Worm (Caenorhabditis elegans) whole organism, mixed stage, embryonic: Measurements from ENCODE around the gene ccdc-149.

Experiments
- bed-3 ChIP-seq: fragments of 200-800 bp; sonication (Bioruptor generic); optimal IDR thresholded peaks from 3 replicates; lab custom pipeline; 2018; ENCODE audit warnings: mild to moderate bottlenecking, missing genetic modification characterization, moderate library complexity, missing compliant biosample characterization
- ceh-83 ChIP-seq: fragments of 200-800 bp; sonication (Bioruptor generic); optimal IDR thresholded peaks from 2 replicates; lab custom pipeline; 2018; ENCODE audit warnings: mild to moderate bottlenecking, missing genetic modification characterization, missing compliant biosample characterization
- ces-1 ChIP-seq: fragments of 150-350 bp; optimal IDR thresholded peaks from 2 replicates; lab custom pipeline; 2014; ENCODE audit warnings: missing biosample characterization, missing genetic modification reagents, missing genetic modification characterization
- cnd-1 ChIP-seq: fragments of 200-800 bp; sonication (Bioruptor generic); optimal IDR thresholded peaks from 2 replicates; lab custom pipeline; 2018; ENCODE audit warnings: mild to moderate bottlenecking, missing genetic modification characterization, missing compliant biosample characterization
- drap-1 ChIP-seq: fragments of 200-800 bp; sonication (Bioruptor generic); optimal IDR thresholded peaks from 3 replicates; lab custom pipeline; 2018; ENCODE audit warnings: mild to moderate bottlenecking, missing genetic modification characterization, missing compliant biosample characterization
- elt-1 ChIP-seq: sonication (generic microtip); optimal IDR thresholded peaks from 2 replicates; lab custom pipeline; 2017; ENCODE audit warnings: missing genetic modification characterization, mild to moderate bottlenecking, missing compliant biosample characterization, antibody characterized with exemption, moderate library complexity, borderline replicate concordance; ENCODE audit not compliant: insufficient read depth
- elt-3 ChIP-seq: fragments of 150-350 bp; optimal IDR thresholded peaks from 2 replicates; lab custom pipeline; 2014; ENCODE audit warnings: missing biosample characterization, missing genetic modification characterization
- flh-1 ChIP-seq: fragments of 200-800 bp; sonication (Bioruptor generic); optimal IDR thresholded peaks from 2 replicates; lab custom pipeline; 2018; ENCODE audit warnings: mild to moderate bottlenecking, missing genetic modification characterization, moderate library complexity, missing compliant biosample characterization
- ham-2 ChIP-seq: fragments of 200-800 bp; sonication (Bioruptor generic); optimal IDR thresholded peaks from 2 replicates; lab custom pipeline; 2018; ENCODE audit warnings: mild to moderate bottlenecking, missing genetic modification characterization, missing compliant biosample characterization
- hlh-1 ChIP-seq: fragments of 150-350 bp; optimal IDR thresholded peaks from 2 replicates; lab custom pipeline; 2014; ENCODE audit warnings: missing biosample characterization, missing genetic modification reagents, missing genetic modification characterization
- lin-13 ChIP-seq: fragments of 150-350 bp; optimal IDR thresholded peaks from 2 replicates; lab custom pipeline; 2014; ENCODE audit warnings: missing biosample characterization, missing genetic modification characterization
- lin-32 ChIP-seq: fragments of 200-800 bp; sonication (Bioruptor generic); optimal IDR thresholded peaks from 2 replicates; lab custom pipeline; 2018; ENCODE audit warnings: mild to moderate bottlenecking, missing genetic modification characterization, missing compliant biosample characterization
- lsy-2 ChIP-seq: fragments of 150-350 bp; optimal IDR thresholded peaks from 2 replicates; lab custom pipeline; 2014; ENCODE audit warnings: missing biosample characterization, missing genetic modification characterization
- mep-1 ChIP-seq: fragments of 150-350 bp; optimal IDR thresholded peaks from 2 replicates; lab custom pipeline; 2017; ENCODE audit warnings: missing biosample characterization, missing genetic modification reagents, missing genetic modification characterization, inconsistent platforms
- mls-2 ChIP-seq: sonication (generic microtip); optimal IDR thresholded peaks from 2 replicates; lab custom pipeline; 2016; ENCODE audit warnings: mild to moderate bottlenecking, missing genetic modification characterization, moderate library complexity, missing compliant biosample characterization
- nhr-12 ChIP-seq: fragments of 150-350 bp; optimal IDR thresholded peaks from 2 replicates; lab custom pipeline; 2014; ENCODE audit warnings: missing biosample characterization, missing genetic modification characterization
- nhr-237 ChIP-seq: fragments of 150-350 bp; optimal IDR thresholded peaks from 2 replicates; lab custom pipeline; 2014; ENCODE audit warnings: missing biosample characterization, missing genetic modification characterization
- nhr-28 ChIP-seq: fragments of 150-350 bp; optimal IDR thresholded peaks from 2 replicates; lab custom pipeline; 2014; ENCODE audit warnings: missing biosample characterization, missing genetic modification characterization
- nhr-76 ChIP-seq: sonication (generic microtip); optimal IDR thresholded peaks from 2 replicates; lab custom pipeline; 2017; ENCODE audit warnings: missing biosample characterization, missing genetic modification characterization
- pha-4 ChIP-seq: fragments of 150-350 bp; optimal IDR thresholded peaks from 2 replicates; lab custom pipeline; 2018; ENCODE audit warnings: missing biosample characterization, missing genetic modification reagents, missing genetic modification characterization
- snpc-4 ChIP-seq: fragments of 150-350 bp; optimal IDR thresholded peaks from 2 replicates; lab custom pipeline; 2014; ENCODE audit warnings: missing biosample characterization, missing genetic modification characterization
- sptf-1 ChIP-seq: sonication (generic microtip); optimal IDR thresholded peaks from 2 replicates; lab custom pipeline; 2017; ENCODE audit warnings: mild to moderate bottlenecking, missing genetic modification characterization, moderate library complexity, missing compliant biosample characterization
- tbx-8 ChIP-seq: fragments of 200-800 bp; sonication (Bioruptor generic); optimal IDR thresholded peaks from 2 replicates; lab custom pipeline; 2018; ENCODE audit warnings: mild to moderate bottlenecking, missing genetic modification characterization, moderate library complexity, missing compliant biosample characterization
- unc-120 ChIP-seq: sonication (generic microtip); optimal IDR thresholded peaks from 2 replicates; lab custom pipeline; 2017; ENCODE audit warnings: missing genetic modification characterization, missing compliant biosample characterization; ENCODE audit not compliant: poor library complexity, severe bottlenecking
- unc-39 ChIP-seq: fragments of 150-350 bp; optimal IDR thresholded peaks from 2 replicates; lab custom pipeline; 2014; ENCODE audit warnings: missing biosample characterization, missing genetic modification characterization
- unc-62 ChIP-seq: fragments of 150-350 bp; optimal IDR thresholded peaks from 2 replicates; lab custom pipeline; 2014; ENCODE audit warnings: missing biosample characterization, missing genetic modification reagents, missing genetic modification characterization
- ztf-11 ChIP-seq: fragments of 150-350 bp; optimal IDR thresholded peaks from 2 replicates; lab custom pipeline; 2014; ENCODE audit warnings: missing biosample characterization, missing genetic modification characterization

Gene ccdc-149

ce11 chrX:11501967-11502366, 9.3 kb downstream of the ccdc-149 start, which contains the start of gene F29G6.1:
F29G6.1 (plus strand) TSS chrX:11502267.
- TF ChIP-seq mls-2 (tag; lab: Kevin White, UChicago) (no peak), snpc-4 (no peak)

- no peak for TF ChIP-seq unc-62 (GFP tag; lab: Kevin White, UChicago)
- no peak for TF ChIP-seq drap-1 (GFP tag; lab: Kevin White, UChicago)
- no peak for TF ChIP-seq lin-32
- no peak for TF ChIP-seq sptf-1 (tag; lab: Kevin White, UChicago)
- no peak for TF ChIP-seq bed-3 (GFP tag; lab: Kevin White, UChicago)
- no peak for TF ChIP-seq elt-1 (tag; lab: Kevin White, UChicago)
- no peak for TF ChIP-seq ham-2 (GFP tag; lab: Kevin White, UChicago)
- TF ChIP-seq unc-39 (tag; lab: Kevin White, UChicago): no peak
- no peak for TF ChIP-seq ztf-11 (tag; lab: Kevin White, UChicago)
- TF ChIP-seq ceh-83 (GFP tag; lab: Kevin White, UChicago): no peak
- no peak for TF ChIP-seq unc-120 (tag; lab: Kevin White, UChicago)
- TF ChIP-seq tbx-8 (GFP tag; lab: Kevin White, UChicago): no peak
- TF ChIP-seq nhr-237 (tag; lab: Kevin White, UChicago): no peak
- TF ChIP-seq nhr-12 (tag; lab: Kevin White, UChicago): no peak
These were observed 10.7 kb downstream of the ccdc-149 start for ce11 chrX:11500589-11500988.

ce11 chrX:11499738-11500137, 11.5 kb downstream of the ccdc-149 start, which contains the start of gene T25C12.3:
T25C12.3 (minus strand) TSS chrX:11499999.
- TF ChIP-seq lsy-2 (tag; lab: Kevin White, UChicago) (no peak), cnd-1 (tag; lab: Kevin White, UChicago) (no peak), ces-1 (GFP tag; lab: Kevin White, UChicago) (no peak), nhr-12 (tag; lab: Kevin White, UChicago) (no peak), ham-2 (GFP tag; lab: Kevin White, UChicago) (no peak), lin-13 (tag; lab: Kevin White, UChicago) (no peak), hlh-1 (no peak), flh-1 (GFP tag; lab: Kevin White, UChicago) (no peak), unc-39 (tag; lab: Kevin White, UChicago) (no peak), ztf-11 (tag; lab: Kevin White, UChicago) (no peak), nhr-76 (no peak)

ce11 chrX:11498871-11499270, 12.4 kb downstream of the ccdc-149 start:
- TF ChIP-seq unc-39 (tag; lab: Kevin White, UChicago): no peak
- TF ChIP-seq nhr-76: no peak
- no peak for TF ChIP-seq drap-1 (GFP tag; lab: Kevin White, UChicago)
- no peak for TF ChIP-seq hlh-1
- TF ChIP-seq nhr-28 (tag; lab: Kevin White, UChicago): no peak
- TF ChIP-seq bed-3 (GFP tag; lab: Kevin White, UChicago): no peak
- no peak for TF ChIP-seq pha-4
- no peak for TF ChIP-seq lin-13 (tag; lab: Kevin White, UChicago)

DNA sequence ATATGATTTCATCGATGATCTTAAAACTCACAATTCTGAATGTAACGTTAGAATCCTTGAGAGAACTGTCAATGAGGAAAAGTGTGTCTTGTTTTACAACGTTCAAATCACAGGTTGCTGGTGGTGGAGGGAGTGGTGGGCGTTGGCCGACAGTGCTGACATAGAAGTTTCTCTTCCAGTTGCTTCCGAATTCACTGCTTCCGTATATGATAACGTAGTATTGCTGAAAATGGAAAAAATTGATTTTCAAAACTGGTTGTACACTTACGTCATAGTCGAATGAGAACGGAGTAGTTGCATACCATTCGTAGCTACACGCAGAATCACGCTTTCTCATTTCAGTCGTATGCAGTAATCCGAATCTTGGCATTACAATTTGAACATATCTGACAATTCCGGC, 19.4 kb downstream of the ccdc-149 start:
- TF ChIP-seq elt-3 (tag; lab: Kevin White, UChicago) (no peak), tbx-8 (GFP tag; lab: Kevin White, UChicago) (no peak), elt-1 (tag; lab: Kevin White, UChicago) (no peak), nhr-12 (tag; lab: Kevin White, UChicago) (no peak)

ce11 chrX:11489830-11490229, 21.4 kb downstream of the ccdc-149 start, which contains the start of gene spp-21:
spp-21 (plus strand) TSS chrX:11490130.
- no peak for TF ChIP-seq unc-62 (GFP tag; lab: Kevin White, UChicago)

DNA sequence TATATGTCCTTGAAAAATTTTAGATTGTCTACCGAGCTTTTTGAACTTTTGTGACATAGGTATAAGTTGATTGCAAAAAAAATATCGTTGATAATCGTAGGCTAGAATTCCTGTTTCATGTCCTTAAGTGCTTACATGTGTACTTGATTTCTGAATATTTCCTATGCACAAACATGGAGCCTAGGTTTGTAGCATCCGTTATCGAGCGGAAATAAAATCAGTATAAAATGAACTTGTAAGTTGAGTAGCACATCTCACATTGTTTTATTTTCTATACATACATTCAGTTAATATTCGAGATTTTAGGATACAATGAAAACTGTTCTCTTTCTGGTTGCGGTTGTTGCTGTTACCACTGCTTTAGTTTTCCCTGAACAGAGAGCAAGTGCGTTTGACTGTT, 23.8 kb downstream of the ccdc-149 start, which contains the start of gene spp-9:
spp-9 (plus strand) TSS at position 301 of the 400 bp plus-strand sequence.
- TF ChIP-seq lin-32 (no peak), bed-3 (GFP tag; lab: Kevin White, UChicago) (no peak), sptf-1 (tag; lab: Kevin White, UChicago) (no peak), flh-1 (GFP tag; lab: Kevin White, UChicago) (no peak), mep-1 (tag; lab: Kevin White, UChicago) (no peak), tbx-8 (GFP tag; lab: Kevin White, UChicago) (no peak)
